Fruit fly (Drosophila melanogaster) whole organism, embryonic: Measurements from ENCODE around the gene dpr20.

Source experiments
- Aef1 ChIP-seq: fragments of 200-800 bp; sonication (Bioruptor generic); IDR thresholded peaks from 3 replicates; pipeline ENCODE4 v1.3.6; 2022; ENCODE audit warnings: missing biosample characterization, missing genetic modification characterization
- C15 ChIP-seq: fragments of 200-800 bp; sonication (Bioruptor generic); IDR thresholded peaks from 3 replicates; pipeline ENCODE4 v1.3.6; 2022; ENCODE audit warnings: missing biosample characterization, missing genetic modification characterization
- CG10654 ChIP-seq: fragments of 200-800 bp; sonication (Bioruptor generic); optimal IDR thresholded peaks from 2 replicates; lab custom pipeline; 2016; ENCODE audit warnings: missing biosample characterization, missing genetic modification characterization
- CG11085 ChIP-seq: fragments of 200-800 bp; sonication (Bioruptor generic); IDR thresholded peaks from 2 replicates; pipeline ENCODE4 v1.3.6; 2022; ENCODE audit warnings: missing biosample characterization, missing genetic modification characterization
- CG11456 ChIP-seq: fragments of 200-800 bp; sonication (Bioruptor generic); IDR thresholded peaks from 3 replicates; pipeline ENCODE4 v1.3.6; 2022; ENCODE audit warnings: missing biosample characterization, missing genetic modification characterization
- CG11696 ChIP-seq: fragments of 200-800 bp; sonication (Bioruptor generic); IDR thresholded peaks from 2 replicates; pipeline ENCODE4 v1.3.6; 2022; ENCODE audit warnings: missing biosample characterization, missing genetic modification characterization
- CG12104 ChIP-seq: fragments of 200-800 bp; sonication (Bioruptor generic); optimal IDR thresholded peaks from 3 replicates; lab custom pipeline; 2016; ENCODE audit warnings: missing biosample characterization, missing genetic modification characterization
- CG12155 ChIP-seq: fragments of 200-800 bp; sonication (Bioruptor generic); optimal IDR thresholded peaks from 3 replicates; lab custom pipeline; 2016; ENCODE audit warnings: missing biosample characterization, missing genetic modification characterization
- CG1602 ChIP-seq: fragments of 200-800 bp; sonication (Bioruptor generic); optimal IDR thresholded peaks from 3 replicates; lab custom pipeline; 2016; ENCODE audit warnings: missing biosample characterization, missing genetic modification characterization
- CG16813 ChIP-seq: fragments of 200-800 bp; sonication (Bioruptor generic); IDR thresholded peaks from 3 replicates; pipeline ENCODE4 v1.3.6; 2022; ENCODE audit warnings: missing biosample characterization, missing genetic modification characterization; ENCODE audit not compliant: partially characterized antibody
- CG17361 ChIP-seq: fragments of 200-800 bp; sonication (Bioruptor generic); IDR thresholded peaks from 3 replicates; pipeline ENCODE4 v1.3.6; 2022; ENCODE audit warnings: missing biosample characterization, missing genetic modification characterization
- CG17802 ChIP-seq: fragments of 200-800 bp; sonication (Bioruptor generic); optimal IDR thresholded peaks from 2 replicates; lab custom pipeline; 2018; ENCODE audit warnings: missing biosample characterization, mild to moderate bottlenecking, missing genetic modification characterization, moderate library complexity
- CG3163 ChIP-seq: fragments of 200-800 bp; sonication (Bioruptor generic); optimal IDR thresholded peaks from 3 replicates; lab custom pipeline; 2016; ENCODE audit warnings: missing biosample characterization, missing genetic modification characterization
- CG34376 ChIP-seq: fragments of 200-800 bp; sonication (Bioruptor generic); optimal IDR thresholded peaks from 2 replicates; lab custom pipeline; 2018; ENCODE audit warnings: missing biosample characterization, mild to moderate bottlenecking, missing genetic modification characterization
- CG3995 ChIP-seq: fragments of 200-800 bp; sonication (Bioruptor generic); optimal IDR thresholded peaks from 3 replicates; lab custom pipeline; 2016; ENCODE audit warnings: missing biosample characterization, missing genetic modification characterization
- CG6272 ChIP-seq: fragments of 200-800 bp; sonication (Bioruptor generic); IDR thresholded peaks from 2 replicates; pipeline ENCODE4 v1.3.6; 2022; ENCODE audit warnings: missing biosample characterization, missing genetic modification characterization
- CG7271 ChIP-seq: fragments of 200-800 bp; sonication (Bioruptor generic); optimal IDR thresholded peaks from 2 replicates; lab custom pipeline; 2018; ENCODE audit warnings: missing biosample characterization, mild to moderate bottlenecking, missing genetic modification characterization, moderate library complexity
- CG8281 ChIP-seq: fragments of 200-800 bp; sonication (Bioruptor generic); optimal IDR thresholded peaks from 2 replicates; lab custom pipeline; 2018; ENCODE audit warnings: missing biosample characterization, mild to moderate bottlenecking, missing genetic modification characterization, moderate library complexity
- CTCF ChIP-seq: fragments of 200-800 bp; sonication (Bioruptor generic); optimal IDR thresholded peaks from 2 replicates; lab custom pipeline; 2017; ENCODE audit warnings: missing biosample characterization, mild to moderate bottlenecking, missing genetic modification characterization, moderate library complexity
- Dip3 ChIP-seq: fragments of 200-800 bp; sonication (Bioruptor generic); optimal IDR thresholded peaks from 3 replicates; lab custom pipeline; 2016; ENCODE audit warnings: missing biosample characterization, missing genetic modification characterization
- HHEX ChIP-seq: fragments of 200-800 bp; sonication (Bioruptor generic); optimal IDR thresholded peaks from 3 replicates; lab custom pipeline; 2017; ENCODE audit warnings: missing biosample characterization, mild to moderate bottlenecking, missing genetic modification characterization, missing genetic modification reagents
- Mrtf ChIP-seq: fragments of 200-800 bp; sonication (Bioruptor generic); IDR thresholded peaks from 3 replicates; pipeline ENCODE4 v1.3.6; 2022; ENCODE audit warnings: missing biosample characterization, missing genetic modification characterization
- NFAT ChIP-seq: fragments of 200-800 bp; sonication (Bioruptor generic); IDR thresholded peaks from 2 replicates; pipeline ENCODE4 v1.3.6; 2022; ENCODE audit warnings: missing biosample characterization, missing genetic modification characterization
- NK7.1 ChIP-seq: fragments of 200-800 bp; sonication (Bioruptor generic); optimal IDR thresholded peaks from 3 replicates; lab custom pipeline; 2016; ENCODE audit warnings: missing biosample characterization, missing genetic modification characterization
- Neu2 ChIP-seq: fragments of 200-800 bp; sonication (Bioruptor generic); optimal IDR thresholded peaks from 3 replicates; lab custom pipeline; 2016; ENCODE audit warnings: missing biosample characterization, missing genetic modification characterization, borderline replicate concordance
- NfI ChIP-seq: fragments of 200-800 bp; sonication (Bioruptor generic); optimal IDR thresholded peaks from 3 replicates; lab custom pipeline; 2018; ENCODE audit warnings: missing biosample characterization, mild to moderate bottlenecking, missing genetic modification characterization, moderate library complexity
- Oaz ChIP-seq: fragments of 200-800 bp; sonication (Bioruptor generic); IDR thresholded peaks from 2 replicates; pipeline ENCODE4 v1.3.6; 2022; ENCODE audit warnings: missing biosample characterization, missing genetic modification characterization
- Ravus ChIP-seq: fragments of 200-800 bp; sonication (Bioruptor generic); IDR thresholded peaks from 2 replicates; pipeline ENCODE4 v1.3.6; 2022; ENCODE audit warnings: missing biosample characterization, missing genetic modification characterization
- YL-1 ChIP-seq: fragments of 200-800 bp; sonication (Bioruptor generic); optimal IDR thresholded peaks from 3 replicates; lab custom pipeline; 2017; ENCODE audit warnings: missing biosample characterization, mild to moderate bottlenecking, missing genetic modification characterization
- abd-A ChIP-seq: fragments of 200-800 bp; sonication (Bioruptor generic); optimal IDR thresholded peaks from 3 replicates; lab custom pipeline; 2019; ENCODE audit warnings: missing biosample characterization, mild to moderate bottlenecking, missing genetic modification characterization, moderate library complexity
- br ChIP-seq: fragments of >200 bp; optimal IDR thresholded peaks from 2 replicates; lab custom pipeline; 2017
- btn ChIP-seq: fragments of 200-800 bp; sonication (Bioruptor generic); optimal IDR thresholded peaks from 2 replicates; lab custom pipeline; 2016; ENCODE audit warnings: missing biosample characterization, missing genetic modification characterization
- chif ChIP-seq, 2 experiments: fragments of 200-800 bp; sonication (Bioruptor generic); optimal IDR thresholded peaks; 3 replicates each; lab custom pipeline; 2016; ENCODE audit warnings: missing biosample characterization in 2 of 2, missing genetic modification characterization in 2 of 2
- croc ChIP-seq: fragments of 200-800 bp; sonication (Bioruptor generic); conservative IDR thresholded peaks from 3 replicates; pipeline ENCODE4 v1.3.6; 2022; ENCODE audit warnings: missing biosample characterization, missing genetic modification characterization
- dan ChIP-seq: fragments of 200-800 bp; sonication (Bioruptor generic); IDR thresholded peaks from 2 replicates; pipeline ENCODE4 v1.3.6; 2022; ENCODE audit warnings: missing biosample characterization, missing genetic modification characterization
- dpn ChIP-seq, 2 experiments: fragments of 200-800 bp; sonication (Bioruptor generic); optimal IDR thresholded peaks; 3 replicates each; lab custom pipeline; 2016; ENCODE audit warnings: missing biosample characterization in 2 of 2, missing genetic modification characterization in 2 of 2
- esg ChIP-seq: fragments of 200-800 bp; sonication (Bioruptor generic); conservative IDR thresholded peaks from 2 replicates; pipeline ENCODE4 v1.3.6; 2022; ENCODE audit warnings: missing biosample characterization, missing genetic modification characterization
- gcm2 ChIP-seq: fragments of 200-800 bp; sonication (Bioruptor generic); optimal IDR thresholded peaks from 2 replicates; lab custom pipeline; 2016; ENCODE audit warnings: missing biosample characterization, missing genetic modification characterization
- hbn ChIP-seq: fragments of 200-800 bp; sonication (Bioruptor generic); IDR thresholded peaks from 2 replicates; pipeline ENCODE4 v1.3.6; 2022; ENCODE audit warnings: missing biosample characterization, missing genetic modification characterization; ENCODE audit not compliant: partially characterized antibody
- kah ChIP-seq: fragments of 200-800 bp; sonication (Bioruptor generic); optimal IDR thresholded peaks from 2 replicates; lab custom pipeline; 2018; ENCODE audit warnings: missing biosample characterization, mild to moderate bottlenecking, missing genetic modification characterization
- kni ChIP-seq: fragments of 200-800 bp; sonication (Bioruptor generic); optimal IDR thresholded peaks from 3 replicates; lab custom pipeline; 2017; ENCODE audit warnings: mild to moderate bottlenecking, missing biosample characterization, missing genetic modification reagents, missing genetic modification characterization
- lab ChIP-seq: fragments of 200-800 bp; sonication (Bioruptor generic); optimal IDR thresholded peaks from 3 replicates; lab custom pipeline; 2017; ENCODE audit warnings: missing biosample characterization, missing genetic modification characterization, mild to moderate bottlenecking, moderate library complexity, missing genetic modification reagents
- nerfin-2 ChIP-seq: fragments of 200-800 bp; sonication (Bioruptor generic); IDR thresholded peaks from 2 replicates; pipeline ENCODE4 v1.3.6; 2022; ENCODE audit warnings: missing biosample characterization, missing genetic modification characterization; ENCODE audit not compliant: partially characterized antibody
- nom ChIP-seq: fragments of 200-800 bp; sonication (Bioruptor generic); optimal IDR thresholded peaks from 2 replicates; lab custom pipeline; 2017; ENCODE audit warnings: missing biosample characterization, missing genetic modification characterization, mild to moderate bottlenecking, moderate library complexity, missing genetic modification reagents
- odd ChIP-seq: fragments of 200-800 bp; sonication (Bioruptor generic); optimal IDR thresholded peaks from 2 replicates; lab custom pipeline; 2017; ENCODE audit warnings: missing biosample characterization, mild to moderate bottlenecking, missing genetic modification characterization
- repo ChIP-seq: fragments of 200-800 bp; sonication (Bioruptor generic); optimal IDR thresholded peaks from 2 replicates; lab custom pipeline; 2016; ENCODE audit warnings: missing biosample characterization, missing genetic modification characterization
- slbo ChIP-seq: fragments of 200-800 bp; sonication (Bioruptor generic); IDR thresholded peaks from 2 replicates; pipeline ENCODE4 v1.3.6; 2022; ENCODE audit warnings: missing biosample characterization, missing genetic modification characterization
- slou ChIP-seq: fragments of 200-800 bp; sonication (Bioruptor generic); optimal IDR thresholded peaks from 3 replicates; lab custom pipeline; 2016; ENCODE audit warnings: missing biosample characterization, missing genetic modification characterization
- tgo ChIP-seq: fragments of 200-800 bp; sonication (Bioruptor generic); IDR thresholded peaks from 3 replicates; pipeline ENCODE4 v1.3.6; 2022; ENCODE audit warnings: missing biosample characterization, missing genetic modification characterization
- trh ChIP-seq: fragments of 200-800 bp; sonication (Bioruptor generic); optimal IDR thresholded peaks from 2 replicates; lab custom pipeline; 2016; ENCODE audit warnings: missing biosample characterization, missing genetic modification characterization
- usp ChIP-seq: fragments of >200 bp; optimal IDR thresholded peaks from 2 replicates; lab custom pipeline; 2017; ENCODE audit warnings: missing biosample characterization, missing genetic modification characterization

Gene dpr20

dm6 chr3L:815234-816200 lies 41.5 kb downstream of the dpr20 start (continued):
- TF ChIP-seq br (lab: Kevin White, UChicago): no peak
- TF ChIP-seq Ravus (GFP tag; lab: Robert Waterston, UW): no peak
- TF ChIP-seq NK7.1 (GFP tag; lab: Kevin White, UChicago): no peak
- no peak for TF ChIP-seq CG12104 (GFP tag; lab: Kevin White, UChicago)
- peak; percentile 59; the same call in 2 of the 3 replicates for TF ChIP-seq tgo
- TF ChIP-seq NfI: peak; percentile 40
- no peak for TF ChIP-seq dpn (GFP tag; optimal IDR thresholded peaks at IDR 0.05; lab: Kevin White, UChicago)
- no peak for TF ChIP-seq nom (GFP tag; lab: Kevin White, UChicago)
- no peak for TF ChIP-seq croc
- no peak for TF ChIP-seq CG17361 (GFP tag; lab: Robert Waterston, UW)
- no peak for TF ChIP-seq CTCF (GFP tag; lab: Kevin White, UChicago)
- TF ChIP-seq trh: no peak
- TF ChIP-seq Dip3: no peak
- TF ChIP-seq kah: no peak
- no peak for TF ChIP-seq YL-1
- no peak for TF ChIP-seq abd-A (tag; lab: Kevin White, UChicago)
- TF ChIP-seq hbn (GFP tag; lab: Robert Waterston, UW): no peak
- no peak for TF ChIP-seq Mrtf (GFP tag; lab: Robert Waterston, UW)
- no peak for TF ChIP-seq Oaz (GFP tag; lab: Robert Waterston, UW)
- no peak for TF ChIP-seq NFAT
- TF ChIP-seq CG11085: no peak
- TF ChIP-seq nerfin-2 (GFP tag; lab: Robert Waterston, UW): no peak
- no peak for TF ChIP-seq kni (GFP tag; lab: Kevin White, UChicago)
- no peak for TF ChIP-seq CG34376
- no peak for TF ChIP-seq CG3163 (GFP tag; lab: Kevin White, UChicago)
- no peak for TF ChIP-seq CG16813 (GFP tag; lab: Robert Waterston, UW)
- TF ChIP-seq CG17802 (tag; lab: Kevin White, UChicago): no peak
- TF ChIP-seq slbo (GFP tag; lab: Robert Waterston, UW): peak; percentile 56
- TF ChIP-seq CG6272: no peak
- TF ChIP-seq C15 (GFP tag; lab: Robert Waterston, UW): no peak
- TF ChIP-seq CG11696: no peak
- peak; percentile 32; the same call in 1 of the 3 replicates for TF ChIP-seq Aef1
- TF ChIP-seq odd (GFP tag; lab: Kevin White, UChicago): peak; percentile 15
- TF ChIP-seq btn (GFP tag; lab: Kevin White, UChicago): no peak
- no peak for TF ChIP-seq CG1602 (GFP tag; lab: Kevin White, UChicago)
- TF ChIP-seq lab (GFP tag; lab: Kevin White, UChicago): peak; percentile 33
- TF ChIP-seq CG10654 (GFP tag; lab: Kevin White, UChicago): no peak
- TF ChIP-seq chif (GFP tag; optimal IDR thresholded peaks at IDR 0.05; lab: Kevin White, UChicago): no peak
- TF ChIP-seq gcm2 (GFP tag; lab: Kevin White, UChicago): no peak
- TF ChIP-seq slou (GFP tag; lab: Kevin White, UChicago): no peak
- no peak for TF ChIP-seq CG8281 (tag; lab: Kevin White, UChicago)
- TF ChIP-seq Neu2: no peak
- TF ChIP-seq repo (GFP tag; lab: Kevin White, UChicago): no peak
- no peak for TF ChIP-seq CG3995 (GFP tag; lab: Kevin White, UChicago)
- no peak for TF ChIP-seq usp (GFP tag; lab: Kevin White, UChicago)
- peak; percentile 51 for TF ChIP-seq esg (GFP tag; lab: Robert Waterston, UW)
- TF ChIP-seq HHEX (GFP tag; lab: Kevin White, UChicago): no peak
- TF ChIP-seq CG12155 (GFP tag; lab: Kevin White, UChicago): no peak
- TF ChIP-seq CG11456 (GFP tag; lab: Robert Waterston, UW): no peak
- TF ChIP-seq CG7271 (tag; lab: Kevin White, UChicago): no peak
- no peak for TF ChIP-seq dan
